Worm (Caenorhabditis elegans): Measurements from ENCODE around the gene T05H4.4.

DNA sequence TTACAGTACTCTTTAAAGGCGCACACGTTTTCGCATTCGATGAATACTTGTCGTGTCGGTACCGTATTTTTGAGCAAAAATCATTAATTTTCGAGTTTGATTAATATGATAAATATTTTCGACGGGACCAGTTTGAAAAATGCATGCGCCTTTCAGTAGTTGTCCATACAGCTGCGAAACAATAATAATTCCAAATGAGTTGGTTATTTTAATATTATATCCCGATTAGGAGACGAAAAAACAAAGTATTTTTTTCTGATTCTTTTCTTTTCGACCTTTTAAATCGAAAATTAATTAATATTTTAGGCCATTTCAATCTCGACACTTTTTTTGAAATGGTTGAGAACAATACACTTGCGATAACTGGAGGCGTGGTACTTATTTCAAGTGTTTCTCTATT is at the start of gene T05H4.4:
- TF ChIP-seq tra-4 (tag; optimal IDR thresholded peaks at IDR 0.05) (no peak), sea-1 (GFP tag; conservative IDR thresholded peaks at IDR 0.05) (no peak), tbx-11 (GFP tag; IDR thresholded peaks at IDR 0.05) (no peak)

Data from whole organism, early embryonic.